Fruit fly (Drosophila melanogaster) whole organism, embryonic: ENCODE results near the gene CG32195.
A peak's percentile ranks its signal among the peaks of the same experiment; 100 is the strongest.

Experiments used
- Abd-B ChIP-seq: fragments of 200-800 bp; sonication (Bioruptor generic); optimal IDR thresholded peaks from 2 replicates; lab custom pipeline; 2018; ENCODE audit warnings: missing biosample characterization, mild to moderate bottlenecking, missing genetic modification characterization, moderate library complexity
- Adf1 ChIP-seq: fragments of 200-800 bp; sonication (Bioruptor generic); IDR thresholded peaks from 2 replicates; pipeline ENCODE4 v1.3.6; 2022; ENCODE audit warnings: missing biosample characterization, missing genetic modification characterization
- Asciz ChIP-seq: fragments of 200-800 bp; sonication (Bioruptor generic); optimal IDR thresholded peaks from 2 replicates; lab custom pipeline; 2017; ENCODE audit warnings: missing biosample characterization, mild to moderate bottlenecking, missing genetic modification characterization, missing genetic modification reagents
- BtbVII ChIP-seq: fragments of 200-800 bp; sonication (Bioruptor generic); optimal IDR thresholded peaks from 3 replicates; lab custom pipeline; 2017; ENCODE audit warnings: missing biosample characterization, mild to moderate bottlenecking, missing genetic modification characterization
- CG11456 ChIP-seq: fragments of 200-800 bp; sonication (Bioruptor generic); IDR thresholded peaks from 3 replicates; pipeline ENCODE4 v1.3.6; 2022; ENCODE audit warnings: missing biosample characterization, missing genetic modification characterization
- CG11504 ChIP-seq: fragments of 200-800 bp; sonication (Bioruptor generic); optimal IDR thresholded peaks from 3 replicates; lab custom pipeline; 2019; ENCODE audit warnings: missing biosample characterization, mild to moderate bottlenecking, missing genetic modification characterization, moderate library complexity
- CG11560 ChIP-seq: fragments of 200-800 bp; sonication (Bioruptor generic); IDR thresholded peaks from 3 replicates; pipeline ENCODE4 v1.3.6; 2022; ENCODE audit warnings: missing biosample characterization, missing genetic modification characterization
- CG12104 ChIP-seq: fragments of 200-800 bp; sonication (Bioruptor generic); optimal IDR thresholded peaks from 3 replicates; lab custom pipeline; 2016; ENCODE audit warnings: missing biosample characterization, missing genetic modification characterization
- CG14441 ChIP-seq: fragments of 200-800 bp; sonication (Bioruptor generic); IDR thresholded peaks from 2 replicates; pipeline ENCODE4 v1.3.6; 2022; ENCODE audit warnings: missing biosample characterization, missing genetic modification characterization
- CG1647 ChIP-seq: fragments of 200-800 bp; sonication (Bioruptor generic); optimal IDR thresholded peaks from 3 replicates; lab custom pipeline; 2016; ENCODE audit warnings: missing biosample characterization, missing genetic modification characterization
- CG1792 ChIP-seq: fragments of 200-800 bp; sonication (Bioruptor generic); optimal IDR thresholded peaks from 2 replicates; lab custom pipeline; 2016; ENCODE audit warnings: missing biosample characterization, missing genetic modification characterization
- CG18599 ChIP-seq: fragments of 200-800 bp; sonication (Bioruptor generic); optimal IDR thresholded peaks from 3 replicates; lab custom pipeline; 2017; ENCODE audit warnings: missing biosample characterization, missing genetic modification characterization, mild to moderate bottlenecking, moderate library complexity, missing genetic modification reagents
- CG2116 ChIP-seq: fragments of 200-800 bp; sonication (Bioruptor generic); optimal IDR thresholded peaks from 3 replicates; lab custom pipeline; 2018; ENCODE audit warnings: missing biosample characterization, mild to moderate bottlenecking, missing genetic modification characterization
- CG3281 ChIP-seq: fragments of 200-800 bp; sonication (Bioruptor generic); optimal IDR thresholded peaks from 3 replicates; lab custom pipeline; 2017; ENCODE audit warnings: missing biosample characterization, mild to moderate bottlenecking, missing genetic modification characterization
- CG3407 ChIP-seq: fragments of 200-800 bp; sonication (Bioruptor generic); optimal IDR thresholded peaks from 2 replicates; lab custom pipeline; 2018; ENCODE audit warnings: missing biosample characterization, mild to moderate bottlenecking, missing genetic modification characterization
- CG3995 ChIP-seq: fragments of 200-800 bp; sonication (Bioruptor generic); optimal IDR thresholded peaks from 3 replicates; lab custom pipeline; 2016; ENCODE audit warnings: missing biosample characterization, missing genetic modification characterization
- CG4282 ChIP-seq: fragments of 200-800 bp; sonication (Bioruptor generic); optimal IDR thresholded peaks from 2 replicates; lab custom pipeline; 2016; ENCODE audit warnings: missing biosample characterization, missing genetic modification characterization
- CG4707 ChIP-seq: fragments of 200-800 bp; sonication (Bioruptor generic); optimal IDR thresholded peaks from 2 replicates; lab custom pipeline; 2018; ENCODE audit warnings: missing biosample characterization, mild to moderate bottlenecking, missing genetic modification characterization, moderate library complexity
- CG6175 ChIP-seq: fragments of 200-800 bp; sonication (Bioruptor generic); IDR thresholded peaks from 3 replicates; pipeline ENCODE4 v1.3.6; 2022; ENCODE audit warnings: missing biosample characterization, missing genetic modification characterization
- CG6689 ChIP-seq: fragments of 200-800 bp; sonication (Bioruptor generic); IDR thresholded peaks from 2 replicates; pipeline ENCODE4 v1.3.6; 2022; ENCODE audit warnings: missing biosample characterization, missing genetic modification characterization
- CG8281 ChIP-seq: fragments of 200-800 bp; sonication (Bioruptor generic); optimal IDR thresholded peaks from 2 replicates; lab custom pipeline; 2018; ENCODE audit warnings: missing biosample characterization, mild to moderate bottlenecking, missing genetic modification characterization, moderate library complexity
- CG8359 ChIP-seq: fragments of 200-800 bp; sonication (Bioruptor generic); optimal IDR thresholded peaks from 2 replicates; lab custom pipeline; 2017; ENCODE audit warnings: missing biosample characterization, mild to moderate bottlenecking, missing genetic modification characterization, borderline replicate concordance
- CG8765 ChIP-seq: fragments of 200-800 bp; sonication (Bioruptor generic); IDR thresholded peaks from 2 replicates; pipeline ENCODE4 v1.3.6; 2022; ENCODE audit warnings: missing biosample characterization, missing genetic modification characterization
- D19B ChIP-seq: fragments of 200-800 bp; sonication (Bioruptor generic); optimal IDR thresholded peaks from 2 replicates; lab custom pipeline; 2017; ENCODE audit warnings: missing biosample characterization, mild to moderate bottlenecking, missing genetic modification characterization
- Dref ChIP-seq: fragments of 200-800 bp; sonication (Bioruptor generic); IDR thresholded peaks from 2 replicates; pipeline ENCODE4 v1.3.6; 2022; ENCODE audit warnings: missing biosample characterization, missing genetic modification characterization
- Elba2 ChIP-seq: fragments of 200-800 bp; sonication (Bioruptor generic); optimal IDR thresholded peaks from 3 replicates; lab custom pipeline; 2016; ENCODE audit warnings: missing biosample characterization, missing genetic modification characterization
- Fer1 ChIP-seq: fragments of 200-800 bp; sonication (Bioruptor generic); optimal IDR thresholded peaks from 2 replicates; lab custom pipeline; 2017; ENCODE audit warnings: missing biosample characterization, mild to moderate bottlenecking, missing genetic modification characterization
- HmgZ ChIP-seq: fragments of 200-800 bp; sonication (Bioruptor generic); optimal IDR thresholded peaks from 2 replicates; lab custom pipeline; 2018; ENCODE audit warnings: missing biosample characterization, mild to moderate bottlenecking, missing genetic modification characterization
- Lhr ChIP-seq: fragments of 200-800 bp; sonication (Bioruptor generic); optimal IDR thresholded peaks from 3 replicates; lab custom pipeline; 2017; ENCODE audit warnings: mild to moderate bottlenecking, missing biosample characterization, missing genetic modification reagents, missing genetic modification characterization
- Max ChIP-seq: fragments of 200-800 bp; sonication (Bioruptor generic); optimal IDR thresholded peaks from 2 replicates; lab custom pipeline; 2016; ENCODE audit warnings: missing biosample characterization, mild to moderate bottlenecking, missing genetic modification characterization
- NC2α ChIP-seq: fragments of 200-800 bp; sonication (Bioruptor generic); optimal IDR thresholded peaks from 2 replicates; lab custom pipeline; 2016; ENCODE audit warnings: missing biosample characterization, missing genetic modification characterization
- Trl ChIP-seq, 3 experiments: fragments of >200 bp in 2 of 3; fragments of 200-800 bp in 1 of 3; sonication (Bioruptor generic) in 1 of 3; optimal IDR thresholded peaks; 2 replicates in 1 of 3; 3 replicates in 2 of 3; lab custom pipeline; 2016 to 2017; ENCODE audit warnings: missing biosample characterization in 1 of 3, missing genetic modification characterization in 1 of 3
- Xrp1 ChIP-seq: fragments of 200-800 bp; sonication (Bioruptor generic); IDR thresholded peaks from 2 replicates; pipeline ENCODE4 v1.3.6; 2022; ENCODE audit warnings: missing biosample characterization, missing genetic modification characterization
- YL-1 ChIP-seq: fragments of 200-800 bp; sonication (Bioruptor generic); optimal IDR thresholded peaks from 3 replicates; lab custom pipeline; 2017; ENCODE audit warnings: missing biosample characterization, mild to moderate bottlenecking, missing genetic modification characterization
- ash1 ChIP-seq: fragments of 200-800 bp; sonication (Bioruptor generic); optimal IDR thresholded peaks from 2 replicates; lab custom pipeline; 2018; ENCODE audit warnings: missing biosample characterization, mild to moderate bottlenecking, missing genetic modification characterization
- bowl ChIP-seq: fragments of 200-800 bp; sonication (Bioruptor generic); IDR thresholded peaks from 2 replicates; pipeline ENCODE4 v1.3.6; 2022; ENCODE audit warnings: missing biosample characterization, missing genetic modification characterization
- chinmo ChIP-seq: fragments of 200-800 bp; sonication (Bioruptor generic); IDR thresholded peaks from 4 replicates; pipeline ENCODE4 v1.3.6; 2022; ENCODE audit warnings: missing biosample characterization, missing genetic modification characterization; ENCODE audit not compliant: partially characterized antibody
- eyg ChIP-seq: fragments of 200-800 bp; sonication (Bioruptor generic); optimal IDR thresholded peaks from 3 replicates; lab custom pipeline; 2016; ENCODE audit warnings: missing biosample characterization, missing genetic modification characterization
- fd64A ChIP-seq: fragments of 200-800 bp; sonication (Bioruptor generic); optimal IDR thresholded peaks from 3 replicates; lab custom pipeline; 2018; ENCODE audit warnings: missing biosample characterization, mild to moderate bottlenecking, missing genetic modification characterization
- gcm2 ChIP-seq: fragments of 200-800 bp; sonication (Bioruptor generic); optimal IDR thresholded peaks from 2 replicates; lab custom pipeline; 2016; ENCODE audit warnings: missing biosample characterization, missing genetic modification characterization
- hb ChIP-seq: fragments of 200-800 bp; sonication (Bioruptor generic); IDR thresholded peaks from 3 replicates; pipeline ENCODE4 v1.3.6; 2022; ENCODE audit warnings: missing biosample characterization, missing genetic modification characterization; ENCODE audit not compliant: partially characterized antibody
- mld ChIP-seq: fragments of 200-800 bp; sonication (Bioruptor generic); IDR thresholded peaks from 3 replicates; pipeline ENCODE4 v1.3.6; 2022; ENCODE audit warnings: missing biosample characterization, missing genetic modification characterization; ENCODE audit not compliant: partially characterized antibody
- oc ChIP-seq: fragments of 200-800 bp; sonication (Bioruptor generic); optimal IDR thresholded peaks from 2 replicates; lab custom pipeline; 2018; ENCODE audit warnings: missing biosample characterization, mild to moderate bottlenecking, missing genetic modification characterization, moderate library complexity
- otp ChIP-seq: fragments of 200-800 bp; sonication (Bioruptor generic); IDR thresholded peaks from 3 replicates; pipeline ENCODE4, ENCODE4 v1.3.6; 2022; ENCODE audit warnings: missing biosample characterization, missing genetic modification characterization
- p53 ChIP-seq: fragments of 200-800 bp; sonication (Bioruptor generic); optimal IDR thresholded peaks from 2 replicates; lab custom pipeline; 2016; ENCODE audit warnings: missing biosample characterization, missing genetic modification characterization
- psq ChIP-seq: fragments of 200-800 bp; sonication (Bioruptor generic); optimal IDR thresholded peaks from 2 replicates; lab custom pipeline; 2017; ENCODE audit warnings: missing biosample characterization, missing genetic modification characterization
- tll ChIP-seq, 2 experiments: fragments of 200-800 bp in 1 of 2; fragments of >200 bp in 1 of 2; sonication (Bioruptor generic) in 1 of 2; optimal IDR thresholded peaks; 2 replicates each; lab custom pipeline; 2017 to 2019; ENCODE audit warnings: missing biosample characterization in 2 of 2, missing genetic modification characterization in 2 of 2, mild to moderate bottlenecking in 1 of 2, moderate library complexity in 1 of 2
- yki ChIP-seq: fragments of >200 bp; optimal IDR thresholded peaks from 3 replicates; lab custom pipeline; 2018

Gene CG32195

dm6 chr3L:18114038-18114926 lies 1.5 kb downstream of the CG32195 start (continued):
- no peak for TF ChIP-seq CG6175 (GFP tag; lab: Robert Waterston, UW)
- no peak for TF ChIP-seq otp (GFP tag; lab: Robert Waterston, UW)
- TF ChIP-seq CG8765 (GFP tag; lab: Robert Waterston, UW) = no peak
- TF ChIP-seq Trl (optimal IDR thresholded peaks at IDR 0.05; lab: Kevin White, UChicago) = peak in 1 of 2 experiments; percentile 2
- TF ChIP-seq Trl (GFP tag; optimal IDR thresholded peaks at IDR 0.05; lab: Kevin White, UChicago) = peak; percentile 54
- TF ChIP-seq CG8281 (tag; lab: Kevin White, UChicago) = no peak
- TF ChIP-seq Lhr (GFP tag; lab: Kevin White, UChicago) = peak; percentile 8
- peak; percentile 79 for TF ChIP-seq CG18599 (GFP tag; lab: Kevin White, UChicago)
- TF ChIP-seq tll (GFP tag; optimal IDR thresholded peaks at IDR 0.05; lab: Kevin White, UChicago) = no peak
- peak; percentile 34; the same call in 1 of the 2 replicates for TF ChIP-seq Xrp1 (GFP tag; lab: Robert Waterston, UW)
- no peak for TF ChIP-seq YL-1 (GFP tag; lab: Kevin White, UChicago)
- peak; percentile 73 for TF ChIP-seq fd64A
- no peak for TF ChIP-seq oc (tag; lab: Kevin White, UChicago)
- no peak for TF ChIP-seq CG1792 (GFP tag; lab: Kevin White, UChicago)
- TF ChIP-seq CG4282 (GFP tag; lab: Kevin White, UChicago) = peak; percentile 44
- TF ChIP-seq CG4707 (GFP tag; lab: Kevin White, UChicago) = peak; percentile 35
- no peak for TF ChIP-seq gcm2 (GFP tag; lab: Kevin White, UChicago)
- no peak for TF ChIP-seq CG3407 (GFP tag; lab: Kevin White, UChicago)
- TF ChIP-seq D19B (GFP tag; lab: Kevin White, UChicago) = no peak
- peak; percentile 30 for TF ChIP-seq p53 (GFP tag; lab: Kevin White, UChicago)
- TF ChIP-seq CG1647 (GFP tag; lab: Kevin White, UChicago) = no peak
- peak; percentile 35 for TF ChIP-seq CG3281 (GFP tag; lab: Kevin White, UChicago)
- peak; percentile 37 for TF ChIP-seq Asciz (GFP tag; lab: Kevin White, UChicago)
- peak; percentile 31 for TF ChIP-seq HmgZ (tag; lab: Kevin White, UChicago)
- TF ChIP-seq CG14441 (GFP tag; lab: Robert Waterston, UW) = no peak
- no peak for TF ChIP-seq Elba2 (GFP tag; lab: Kevin White, UChicago)
- peak; percentile 20 for TF ChIP-seq CG2116
- TF ChIP-seq chinmo = peak; percentile 91
- TF ChIP-seq NC2α (GFP tag; lab: Kevin White, UChicago) = peak; percentile 15
- peak; percentile 27 for TF ChIP-seq eyg
- TF ChIP-seq CG8359 (GFP tag; lab: Kevin White, UChicago) = no peak
- peak; percentile 23 for TF ChIP-seq Abd-B (GFP tag; lab: Kevin White, UChicago)
- no peak for TF ChIP-seq CG3995 (GFP tag; lab: Kevin White, UChicago)
- TF ChIP-seq CG6689 (GFP tag; lab: Robert Waterston, UW) = no peak; the same call in 1 of the 2 replicates
- TF ChIP-seq Fer1 (GFP tag; lab: Kevin White, UChicago) = no peak
- peak; percentile 6 for TF ChIP-seq ash1
- TF ChIP-seq Adf1 = peak; percentile 24; the same call in 1 of the 2 replicates
- no peak for TF ChIP-seq CG11456 (GFP tag; lab: Robert Waterston, UW)
- no peak for TF ChIP-seq CG12104
- TF ChIP-seq mld = no peak
- no peak for TF ChIP-seq Max (GFP tag; lab: Kevin White, UChicago)
- no peak for TF ChIP-seq hb (GFP tag; lab: Robert Waterston, UW)
- peak; percentile 8 for TF ChIP-seq BtbVII (GFP tag; lab: Kevin White, UChicago)
- TF ChIP-seq CG11504 = peak; percentile 73
- no peak for TF ChIP-seq Dref
- no peak for TF ChIP-seq CG11560 (tag; lab: Robert Waterston, UW)
- TF ChIP-seq bowl = peak; percentile 48; the same call in 1 of the 2 replicates
- no peak for TF ChIP-seq yki (lab: Kevin White, UChicago)
- no peak for TF ChIP-seq psq (GFP tag; lab: Kevin White, UChicago)
